Worm (Caenorhabditis elegans) whole organism, early embryonic: Measurements from ENCODE around the gene C18D11.1.

Experiments used
- aly-1 ChIP-seq: sonication (generic microtip); optimal IDR thresholded peaks from 2 replicates; lab custom pipeline; 2016; ENCODE audit warnings: missing genetic modification characterization, missing compliant biosample characterization
- ama-1 ChIP-seq: fragments of 150-350 bp; optimal IDR thresholded peaks from 2 replicates; lab custom pipeline; 2014
- ceh-13 ChIP-seq: fragments of 200-800 bp; sonication (Bioruptor generic); optimal IDR thresholded peaks from 2 replicates; lab custom pipeline; 2018; ENCODE audit warnings: mild to moderate bottlenecking, missing genetic modification characterization, missing compliant biosample characterization
- hnd-1 ChIP-seq: sonication (generic microtip); optimal IDR thresholded peaks from 2 replicates; lab custom pipeline; 2016; ENCODE audit warnings: missing genetic modification characterization, missing compliant biosample characterization
- scrt-1 ChIP-seq: fragments of 200-800 bp; sonication (Bioruptor generic); IDR thresholded peaks from 2 replicates; pipeline ENCODE4 v1.3.6; 2022; ENCODE audit warnings: missing genetic modification characterization, missing compliant biosample characterization
- tbx-37 ChIP-seq: fragments of 200-800 bp; sonication (Bioruptor generic); conservative IDR thresholded peaks from 2 replicates; pipeline ENCODE4 v1.3.6; 2022; ENCODE audit warnings: missing genetic modification reagents, missing genetic modification characterization, missing compliant biosample characterization
- tra-4 ChIP-seq: sonication (generic microtip); optimal IDR thresholded peaks from 2 replicates; lab custom pipeline; 2017; ENCODE audit warnings: missing genetic modification characterization, missing compliant biosample characterization

DNA sequence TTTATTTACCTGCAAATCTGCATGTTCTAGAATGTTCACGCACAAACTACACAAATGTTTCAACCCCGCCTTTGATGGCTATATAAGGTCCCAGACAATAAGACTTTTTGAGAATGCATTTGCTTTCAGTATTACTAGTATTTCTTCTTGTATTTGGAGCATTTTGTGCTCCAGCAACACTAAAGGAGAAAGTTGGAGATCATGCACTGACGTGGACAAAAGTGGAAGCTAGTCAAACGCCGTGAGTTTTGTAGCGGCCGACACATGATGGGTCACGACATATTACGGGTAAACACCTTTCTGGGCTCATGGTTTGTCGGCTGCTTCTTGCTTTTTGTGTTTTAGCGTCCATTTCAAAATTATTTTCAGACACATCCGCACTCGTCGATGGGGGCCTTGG is 5.9 kb upstream of the C18D11.1 start, which contains the start of gene C18D11.6:
- no peak for TF ChIP-seq aly-1 (tag; lab: Kevin White, UChicago)
- TF ChIP-seq ceh-13: no peak
- TF ChIP-seq ama-1 (lab: Kevin White, UChicago): no peak
- no peak for TF ChIP-seq scrt-1 (GFP tag; lab: Robert Waterston, UW)
- no peak for TF ChIP-seq hnd-1 (tag; lab: Kevin White, UChicago)
- no peak for TF ChIP-seq tra-4 (tag; lab: Kevin White, UChicago)
- no peak for TF ChIP-seq tbx-37 (GFP tag; lab: Robert Waterston, UW)
